Worm (Caenorhabditis elegans): ENCODE data around the gene oxy-4.

oxy-4 gene

ce11 chrIII:5196298-5197045, 37.9 kb upstream of the oxy-4 start (continued):
- peak; percentile 80 for TF ChIP-seq lin-38 (GFP tag; IDR thresholded peaks at IDR 0.05)
- no peak for TF ChIP-seq daf-16 (GFP tag; optimal IDR thresholded peaks at IDR 0.05)
- peak; percentile 54 for TF ChIP-seq daf-16 (tag; optimal IDR thresholded peaks at IDR 0.05)
- peak; percentile 61 for TF ChIP-seq madf-9 (GFP tag; conservative IDR thresholded peaks at IDR 0.05)
- TF ChIP-seq mdl-1 (tag; optimal IDR thresholded peaks at IDR 0.05), result no peak
- TF ChIP-seq ZK337.2 (GFP tag; IDR thresholded peaks at IDR 0.05), result no peak
- no peak for TF ChIP-seq ceh-82 (tag; optimal IDR thresholded peaks at IDR 0.05)
- peak; percentile 57 for TF ChIP-seq dmd-6 (GFP tag; IDR thresholded peaks at IDR 0.05)
- peak; percentile 90 for TF ChIP-seq zfp-3 (GFP tag; conservative IDR thresholded peaks at IDR 0.05)
- TF ChIP-seq spr-3 (GFP tag; optimal IDR thresholded peaks at IDR 0.05), result no peak
- TF ChIP-seq lin-29 (GFP tag; IDR thresholded peaks at IDR 0.05), result no peak
- TF ChIP-seq nhr-237 (tag; optimal IDR thresholded peaks at IDR 0.05), result no peak
- no peak for TF ChIP-seq arid-1 (GFP tag; conservative IDR thresholded peaks at IDR 0.05)
- no peak for TF ChIP-seq ztf-11 (tag; optimal IDR thresholded peaks at IDR 0.05)
- no peak for TF ChIP-seq nhr-10 (tag; optimal IDR thresholded peaks at IDR 0.05)
- TF ChIP-seq ceh-28 (tag; optimal IDR thresholded peaks at IDR 0.05), result no peak
- no peak for TF ChIP-seq ZK546.5 (tag; optimal IDR thresholded peaks at IDR 0.05)
- peak; percentile 35 for TF ChIP-seq mep-1 (tag; optimal IDR thresholded peaks at IDR 0.05)
- TF ChIP-seq hlh-11 (tag; optimal IDR thresholded peaks at IDR 0.05), result peak; percentile 24
- no peak for TF ChIP-seq lin-39 (tag; optimal IDR thresholded peaks at IDR 0.05)
- TF ChIP-seq pha-4 (GFP tag; IDR thresholded peaks at IDR 0.05), result no peak; the same call in none of the 2 replicates
- no peak for TF ChIP-seq pha-4 (tag; optimal IDR thresholded peaks at IDR 0.05)
- no peak for TF ChIP-seq vab-7 (GFP tag; IDR thresholded peaks at IDR 0.05)
- TF ChIP-seq tag-97 (GFP tag; IDR thresholded peaks at IDR 0.05), result no peak
- no peak for TF ChIP-seq zip-11 (GFP tag; IDR thresholded peaks at IDR 0.05)
- TF ChIP-seq tra-1 (GFP tag; IDR thresholded peaks at IDR 0.05), result no peak
- peak; percentile 61 for TF ChIP-seq dve-1 (tag; optimal IDR thresholded peaks at IDR 0.05; ENCODE audit: insufficient read depth)
- TF ChIP-seq dpl-1 (GFP tag; optimal IDR thresholded peaks at IDR 0.05), result no peak
- TF ChIP-seq F49E8.2 (tag; optimal IDR thresholded peaks at IDR 0.05; ENCODE audit: borderline replicate concordance), result no peak
- TF ChIP-seq daf-12 (tag; optimal IDR thresholded peaks at IDR 0.05), result no peak
- no peak for TF ChIP-seq hif-1 (tag; optimal IDR thresholded peaks at IDR 0.05)
- no peak for TF ChIP-seq snpc-4 (tag; optimal IDR thresholded peaks at IDR 0.05)
- TF ChIP-seq nhr-41 (GFP tag; IDR thresholded peaks at IDR 0.05), result no peak
- TF ChIP-seq T26A8.4 (GFP tag; IDR thresholded peaks at IDR 0.05), result peak; percentile 71
- TF ChIP-seq nhr-102 (tag; optimal IDR thresholded peaks at IDR 0.05), result peak; percentile 83
- peak; percentile 34 for TF ChIP-seq gei-8 (GFP tag; optimal IDR thresholded peaks at IDR 0.05)
- TF ChIP-seq zag-1 (tag; optimal IDR thresholded peaks at IDR 0.05), result no peak
- 0 out of 2 replicates have a peak, but pooled peaks have one; percentile 30 for TF ChIP-seq Y48G9A.11 (GFP tag; IDR thresholded peaks at IDR 0.05)
- TF ChIP-seq unc-62 (GFP tag; optimal IDR thresholded peaks at IDR 0.05 in 1 of 2), result peak in 1 of 2 experiments; percentile 60
- no peak for TF ChIP-seq unc-62 (tag; optimal IDR thresholded peaks at IDR 0.05)
- peak; percentile 38 for TF ChIP-seq nhr-6 (tag; optimal IDR thresholded peaks at IDR 0.05)
- TF ChIP-seq D1046.2 (GFP tag; IDR thresholded peaks at IDR 0.05), result no peak
- no peak for TF ChIP-seq daf-8 (GFP tag; IDR thresholded peaks at IDR 0.05)
- no peak for TF ChIP-seq ceh-62 (tag; optimal IDR thresholded peaks at IDR 0.05)
- TF ChIP-seq hlh-30 (tag; optimal IDR thresholded peaks at IDR 0.05; ENCODE audit: insufficient read depth), result no peak
- TF ChIP-seq ztf-7 (tag; optimal IDR thresholded peaks at IDR 0.05), result no peak
- TF ChIP-seq rbr-2 (tag; optimal IDR thresholded peaks at IDR 0.05), result peak; percentile 14
- no peak for TF ChIP-seq nhr-111 (GFP tag; optimal IDR thresholded peaks at IDR 0.05)
- TF ChIP-seq ama-1 (optimal IDR thresholded peaks at IDR 0.05), result peak; percentile 55
- no peak for TF ChIP-seq unc-130 (GFP tag; optimal IDR thresholded peaks at IDR 0.05)
- no peak for TF ChIP-seq snpc-1.2 (GFP tag; IDR thresholded peaks at IDR 0.05)
- TF ChIP-seq unc-39 (tag; optimal IDR thresholded peaks at IDR 0.05), result no peak

Measured in whole organism, L4 larva.